Fruit fly (Drosophila melanogaster) Kc167 (cell line): Measurements from ENCODE around the gene Rad23.

Source experiments
- Myc ChIP-seq: fragments of >200 bp; optimal IDR thresholded peaks from 2 replicates; lab custom pipeline; 2017; ENCODE audit warnings: missing external identifiers
- Sin3A ChIP-seq: fragments of >200 bp; optimal IDR thresholded peaks from 2 replicates; lab custom pipeline; 2018; ENCODE audit warnings: missing external identifiers
- h ChIP-seq: fragments of >200 bp; optimal IDR thresholded peaks from 3 replicates; lab custom pipeline; 2018; ENCODE audit warnings: missing external identifiers
- insv ChIP-seq: fragments of >200 bp; optimal IDR thresholded peaks from 3 replicates; lab custom pipeline; 2018; ENCODE audit warnings: missing external identifiers
- psq ChIP-seq: fragments of >200 bp; optimal IDR thresholded peaks from 2 replicates; lab custom pipeline; 2017; ENCODE audit warnings: missing external identifiers
- ttk ChIP-seq: sonication (Bioruptor generic); optimal IDR thresholded peaks from 2 replicates; lab custom pipeline; 2017; ENCODE audit warnings: missing external identifiers

Gene Rad23

dm6 chr4:318795-319194, 10.9 kb downstream of the Rad23 start:
- TF ChIP-seq psq (lab: Kevin White, UChicago) (no peak), Sin3A (lab: Kevin White, UChicago) (no peak), Myc (lab: Kevin White, UChicago) (no peak), insv (lab: Kevin White, UChicago) (no peak), h (lab: Kevin White, UChicago) (no peak)

- no peak for TF ChIP-seq insv (lab: Kevin White, UChicago)
- TF ChIP-seq Myc (lab: Kevin White, UChicago) = no peak
- TF ChIP-seq ttk (lab: Kevin White, UChicago) = no peak
- TF ChIP-seq h (lab: Kevin White, UChicago) = no peak
- no peak for TF ChIP-seq Sin3A (lab: Kevin White, UChicago)
- no peak for TF ChIP-seq psq (lab: Kevin White, UChicago)
Measured at dm6 chr4:329119-329518, 21.2 kb downstream of the Rad23 start.

dm6 chr4:332268-332667, 24.4 kb downstream of the Rad23 start:
- TF ChIP-seq ttk (lab: Kevin White, UChicago) = no peak
- no peak for TF ChIP-seq psq (lab: Kevin White, UChicago)
- TF ChIP-seq h (lab: Kevin White, UChicago) = no peak
- TF ChIP-seq Myc (lab: Kevin White, UChicago) = no peak
- TF ChIP-seq insv (lab: Kevin White, UChicago) = no peak
- TF ChIP-seq Sin3A (lab: Kevin White, UChicago) = no peak

- TF ChIP-seq ttk (lab: Kevin White, UChicago) (no peak), psq (lab: Kevin White, UChicago) (no peak), h (lab: Kevin White, UChicago) (no peak), Myc (lab: Kevin White, UChicago) (no peak), Sin3A (lab: Kevin White, UChicago) (no peak)
Measured at dm6 chr4:336021-336420, 28.1 kb downstream of the Rad23 start.

dm6 chr4:358093-358929, 50.4 kb downstream of the Rad23 start, which contains the start of gene PMCA:
TSS of gene PMCA (minus strand) at chr4:358917.
- no peak for TF ChIP-seq Myc (lab: Kevin White, UChicago)
- TF ChIP-seq h (lab: Kevin White, UChicago) = no peak
- no peak for TF ChIP-seq insv (lab: Kevin White, UChicago)
- TF ChIP-seq Sin3A (lab: Kevin White, UChicago) = no peak
- TF ChIP-seq ttk (lab: Kevin White, UChicago) = no peak
- TF ChIP-seq psq (lab: Kevin White, UChicago) = no peak

- TF ChIP-seq h (lab: Kevin White, UChicago) (no peak), psq (lab: Kevin White, UChicago) (no peak), Myc (lab: Kevin White, UChicago) (no peak), Sin3A (lab: Kevin White, UChicago) (no peak), insv (lab: Kevin White, UChicago) (no peak), ttk (lab: Kevin White, UChicago) (no peak)
Measured at dm6 chr4:358930-359268, 51.0 kb downstream of the Rad23 start.

dm6 chr4:359759-360290, 51.9 kb downstream of the Rad23 start, which contains the start of gene Hcf:
TSS of gene Hcf (plus strand) at chr4:359938.
- no peak for TF ChIP-seq Myc (lab: Kevin White, UChicago)
- TF ChIP-seq insv (lab: Kevin White, UChicago) = no peak
- TF ChIP-seq Sin3A (lab: Kevin White, UChicago) = no peak
- no peak for TF ChIP-seq psq (lab: Kevin White, UChicago)
- no peak for TF ChIP-seq h (lab: Kevin White, UChicago)
- no peak for TF ChIP-seq ttk (lab: Kevin White, UChicago)
